Worm (Caenorhabditis elegans): ENCODE data around the gene Y47D7A.12.

Y47D7A.12 gene

DNA sequence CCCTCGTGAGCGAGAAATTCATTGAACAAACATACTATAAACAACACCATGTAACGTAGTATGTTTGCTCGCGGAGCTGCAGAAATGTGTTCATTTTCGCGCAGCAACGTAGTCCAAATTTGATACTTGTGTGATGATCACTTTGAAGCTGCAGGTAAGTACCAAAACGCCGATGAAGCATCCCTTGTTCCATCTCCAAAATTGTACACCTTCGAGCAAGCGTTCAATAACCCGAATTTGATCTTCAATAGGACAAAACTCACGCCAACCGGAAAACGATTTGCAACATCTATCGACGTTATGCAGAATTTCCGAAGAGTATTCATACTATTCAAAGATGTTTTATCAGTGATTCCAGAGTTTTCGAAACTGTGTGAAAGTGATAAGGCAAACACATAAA, 18.8 kb downstream of the Y47D7A.12 start, which contains the start of gene Y47D7A.3:
Gene Y47D7A.3 (plus strand): TSS at position 301 of the 400 bp plus-strand sequence.
- TF ChIP-seq pqm-1 (tag; optimal IDR thresholded peaks at IDR 0.05), result no peak
- TF ChIP-seq unc-62 (GFP tag; optimal IDR thresholded peaks at IDR 0.05), result no peak
- no peak for TF ChIP-seq nhr-67 (tag; optimal IDR thresholded peaks at IDR 0.05)
- no peak for TF ChIP-seq ceh-82 (tag; optimal IDR thresholded peaks at IDR 0.05)
- no peak for TF ChIP-seq skn-1 (tag; optimal IDR thresholded peaks at IDR 0.05)
- TF ChIP-seq snpc-4 (tag; optimal IDR thresholded peaks at IDR 0.05), result no peak
- TF ChIP-seq nhr-25 (tag; optimal IDR thresholded peaks at IDR 0.05), result no peak
- no peak for TF ChIP-seq pha-4 (tag; optimal IDR thresholded peaks at IDR 0.05)
- TF ChIP-seq nhr-76 (tag; optimal IDR thresholded peaks at IDR 0.05), result no peak
- TF ChIP-seq nhr-28 (tag; optimal IDR thresholded peaks at IDR 0.05), result no peak
- TF ChIP-seq mml-1 (tag; optimal IDR thresholded peaks at IDR 0.05), result no peak
- no peak for TF ChIP-seq mdl-1 (tag; optimal IDR thresholded peaks at IDR 0.05)
- TF ChIP-seq ama-1 (optimal IDR thresholded peaks at IDR 0.05), result no peak
- no peak for TF ChIP-seq elt-3 (tag; optimal IDR thresholded peaks at IDR 0.05)

DNA sequence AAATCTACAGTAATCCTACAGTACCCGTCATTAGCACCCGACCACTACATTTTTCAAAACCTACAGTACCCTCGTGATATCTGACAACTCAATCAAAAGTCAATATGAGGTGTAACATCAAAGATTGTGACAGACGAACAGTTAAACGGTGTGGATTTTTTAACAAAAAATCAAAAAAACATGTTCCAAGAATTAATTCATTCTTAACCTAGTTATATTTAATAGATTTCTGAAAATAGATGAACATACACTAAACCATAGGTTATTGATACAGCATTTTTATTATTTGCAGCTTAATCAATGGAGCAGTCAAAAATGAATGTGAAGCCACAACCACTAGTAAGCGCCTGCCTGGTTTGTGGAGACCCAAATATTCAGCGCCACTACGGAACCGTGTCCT, 22.0 kb downstream of the Y47D7A.12 start, which contains the start of gene nhr-118:
Gene nhr-118 (plus strand): TSS at position 301 of the 400 bp plus-strand sequence.
- TF ChIP-seq egl-5 (tag; optimal IDR thresholded peaks at IDR 0.05), result no peak
- no peak for TF ChIP-seq ztf-11 (tag; optimal IDR thresholded peaks at IDR 0.05)
- no peak for TF ChIP-seq nhr-43 (tag; optimal IDR thresholded peaks at IDR 0.05; ENCODE audit: poor library complexity, severe bottlenecking)
- no peak for TF ChIP-seq zag-1 (tag; optimal IDR thresholded peaks at IDR 0.05)
- no peak for TF ChIP-seq nhr-77 (tag; optimal IDR thresholded peaks at IDR 0.05)
- no peak for TF ChIP-seq pqm-1 (tag; optimal IDR thresholded peaks at IDR 0.05)
- TF ChIP-seq nfya-1 (tag; optimal IDR thresholded peaks at IDR 0.05; ENCODE audit: insufficient read depth), result no peak
- no peak for TF ChIP-seq mdl-1 (tag; optimal IDR thresholded peaks at IDR 0.05)
- TF ChIP-seq hmg-11 (tag; optimal IDR thresholded peaks at IDR 0.05), result no peak
- no peak for TF ChIP-seq elt-1 (tag; optimal IDR thresholded peaks at IDR 0.05)
- no peak for TF ChIP-seq lin-15B (tag; optimal IDR thresholded peaks at IDR 0.05)
- TF ChIP-seq ztf-4 (tag; optimal IDR thresholded peaks at IDR 0.05), result no peak
- no peak for TF ChIP-seq R02D3.7 (tag; optimal IDR thresholded peaks at IDR 0.05)
- TF ChIP-seq elt-3 (tag; optimal IDR thresholded peaks at IDR 0.05), result no peak
- no peak for TF ChIP-seq pha-4 (tag; optimal IDR thresholded peaks at IDR 0.05)
- no peak for TF ChIP-seq elt-2 (tag; optimal IDR thresholded peaks at IDR 0.05)
- no peak for TF ChIP-seq lsy-12 (tag; optimal IDR thresholded peaks at IDR 0.05)
- TF ChIP-seq aly-2 (tag; optimal IDR thresholded peaks at IDR 0.05), result no peak

DNA sequence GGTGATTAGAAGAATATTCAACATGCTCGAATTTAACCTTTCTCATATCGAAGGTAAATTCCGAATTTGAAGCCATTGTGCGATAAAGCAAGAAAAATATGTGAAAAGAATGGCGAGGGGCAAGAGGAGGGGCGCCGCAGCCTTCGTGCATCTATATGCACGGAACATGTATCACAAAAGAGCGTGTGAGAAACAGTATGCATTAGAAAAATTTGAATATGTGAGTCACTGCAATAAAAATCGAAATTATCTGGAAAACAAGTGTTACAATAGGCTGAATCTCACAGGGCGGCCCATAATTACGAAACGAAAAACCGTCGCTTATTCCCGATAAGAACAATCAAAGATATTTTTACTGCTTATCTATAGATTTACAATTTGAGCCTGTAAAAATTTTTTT, 27.6 kb downstream of the Y47D7A.12 start, which contains the start of gene F13A2.5:
Gene F13A2.5 (minus strand): TSS at position 101 of the 400 bp plus-strand sequence.
- TF ChIP-seq egl-5 (tag; optimal IDR thresholded peaks at IDR 0.05), result no peak
- no peak for TF ChIP-seq lin-39 (tag; optimal IDR thresholded peaks at IDR 0.05)
- no peak for TF ChIP-seq ceh-9 (tag; optimal IDR thresholded peaks at IDR 0.05)

DNA sequence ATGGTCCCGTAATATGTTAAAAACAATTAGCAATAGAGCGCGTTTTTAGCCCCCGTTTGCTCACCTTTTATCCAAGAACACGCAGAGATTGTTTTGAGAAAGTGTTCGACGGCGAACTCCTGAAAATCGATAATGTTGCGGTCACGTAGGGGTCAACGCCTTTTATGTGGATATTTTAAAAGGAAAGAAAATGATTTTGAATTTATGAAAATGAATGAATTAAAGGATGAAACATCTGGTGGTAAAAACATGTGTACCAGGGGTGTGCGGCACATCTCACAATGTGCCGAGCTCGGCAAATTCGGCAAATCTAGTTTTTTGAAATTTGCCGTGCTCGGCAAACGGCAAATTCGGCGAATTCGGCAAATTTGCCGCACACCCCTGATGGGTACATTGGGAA, 29.4 kb downstream of the Y47D7A.12 start, which contains the start of gene F13A2.4:
Gene F13A2.4 (minus strand): TSS at position 101 of the 400 bp plus-strand sequence.
- no peak for TF ChIP-seq ceh-9 (tag; optimal IDR thresholded peaks at IDR 0.05)
- TF ChIP-seq ztf-4 (tag; optimal IDR thresholded peaks at IDR 0.05), result no peak
- TF ChIP-seq unc-39 (tag; optimal IDR thresholded peaks at IDR 0.05), result no peak
- no peak for TF ChIP-seq ztf-11 (tag; optimal IDR thresholded peaks at IDR 0.05)
- no peak for TF ChIP-seq nhr-67 (tag; optimal IDR thresholded peaks at IDR 0.05)
- TF ChIP-seq R02D3.7 (tag; optimal IDR thresholded peaks at IDR 0.05), result no peak
- no peak for TF ChIP-seq eor-1 (tag; optimal IDR thresholded peaks at IDR 0.05)
- no peak for TF ChIP-seq ama-1 (optimal IDR thresholded peaks at IDR 0.05)
- TF ChIP-seq lin-39 (tag; optimal IDR thresholded peaks at IDR 0.05), result no peak
- no peak for TF ChIP-seq mdl-1 (tag; optimal IDR thresholded peaks at IDR 0.05)

DNA sequence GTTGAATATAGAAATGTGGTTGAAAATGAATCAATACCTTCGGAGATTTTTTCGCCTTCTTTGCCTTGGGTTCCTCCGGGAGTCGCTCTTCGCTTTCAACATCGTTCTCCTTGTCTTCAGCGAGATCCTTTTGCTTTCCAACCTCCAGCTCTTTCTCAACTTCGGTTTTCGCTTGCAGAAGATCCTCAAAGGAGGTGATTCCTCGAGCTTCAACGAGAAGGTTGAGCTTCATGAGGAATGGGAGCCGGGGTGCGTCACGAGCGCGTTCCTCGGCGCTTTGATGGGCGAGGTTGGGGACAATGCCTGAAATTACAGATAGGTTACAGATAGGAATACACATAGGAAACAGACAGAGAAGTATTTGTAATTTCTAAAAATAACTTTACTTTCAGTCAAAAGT, 30.6 kb downstream of the Y47D7A.12 start:
- TF ChIP-seq egl-27 (tag; optimal IDR thresholded peaks at IDR 0.05) (no peak), nhr-28 (tag; optimal IDR thresholded peaks at IDR 0.05) (no peak)

DNA sequence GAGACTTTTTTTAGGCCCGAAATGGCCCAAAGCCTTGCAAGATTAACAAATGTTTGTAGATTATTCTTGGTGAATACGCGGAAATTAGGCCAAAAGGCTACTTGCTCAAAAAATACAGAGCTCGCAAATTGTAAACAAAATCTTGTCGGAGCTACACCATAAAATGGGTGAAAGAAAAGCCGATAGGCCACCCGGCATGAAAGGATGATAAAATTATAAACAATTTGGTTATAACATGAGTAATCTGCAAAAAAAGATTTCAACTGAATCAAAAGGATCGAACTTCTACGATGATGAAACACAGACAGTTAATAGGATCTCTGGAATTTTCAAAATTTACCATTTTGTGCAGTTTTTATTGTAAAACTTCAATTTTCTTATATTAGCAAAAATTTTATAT, 31.3 kb downstream of the Y47D7A.12 start:
- TF ChIP-seq snpc-4 (tag; optimal IDR thresholded peaks at IDR 0.05), result no peak
- TF ChIP-seq nhr-67 (tag; optimal IDR thresholded peaks at IDR 0.05), result no peak
- no peak for TF ChIP-seq mml-1 (tag; optimal IDR thresholded peaks at IDR 0.05)
- no peak for TF ChIP-seq daf-12 (tag; optimal IDR thresholded peaks at IDR 0.05)
- TF ChIP-seq sea-2 (GFP tag; optimal IDR thresholded peaks at IDR 0.05), result no peak
- no peak for TF ChIP-seq skn-1 (tag; optimal IDR thresholded peaks at IDR 0.05)
- TF ChIP-seq ceh-28 (tag; optimal IDR thresholded peaks at IDR 0.05), result no peak

Measured in whole organism, L3 larva.